Worm (Caenorhabditis elegans) whole organism, L4 larva: ENCODE data around the gene oops-1.

Source experiments
- R02D3.7 ChIP-seq: fragments of 150-350 bp; sonication (generic microtip); optimal IDR thresholded peaks from 3 replicates; lab custom pipeline; 2014; ENCODE audit warnings: missing biosample characterization, missing genetic modification characterization
- ama-1 ChIP-seq: fragments of 150-350 bp; optimal IDR thresholded peaks from 2 replicates; lab custom pipeline; 2014; ENCODE audit warnings: inconsistent platforms, mixed read lengths
- jun-1 ChIP-seq: fragments of 150-350 bp; optimal IDR thresholded peaks from 2 replicates; lab custom pipeline; 2014; ENCODE audit warnings: missing biosample characterization, missing genetic modification reagents, missing genetic modification characterization
- pqm-1 ChIP-seq: sonication (generic microtip); optimal IDR thresholded peaks from 2 replicates; lab custom pipeline; 2017; ENCODE audit warnings: missing biosample characterization, missing genetic modification characterization
- sdz-12 ChIP-seq: fragments of 200-800 bp; sonication (Bioruptor generic); optimal IDR thresholded peaks from 2 replicates; lab custom pipeline; 2018; ENCODE audit warnings: mild to moderate bottlenecking, missing genetic modification characterization, missing compliant biosample characterization

- no peak for TF ChIP-seq R02D3.7 (tag; lab: Kevin White, UChicago)
- no peak for TF ChIP-seq jun-1 (tag; lab: Kevin White, UChicago)
- no peak for TF ChIP-seq ama-1 (lab: Kevin White, UChicago)
- TF ChIP-seq pqm-1: no peak
- no peak for TF ChIP-seq sdz-12 (GFP tag; lab: Kevin White, UChicago)
These were observed 43.0 kb upstream of the oops-1 start for ce11 chrIV:5856975-5857374.
